Worm (Caenorhabditis elegans) whole organism, early embryonic: ENCODE data around the gene T23G7.2.
A peak's percentile ranks its signal among the peaks of the same experiment; 100 is the strongest.

ENCODE experiments used
- B0310.2 ChIP-seq: sonication (generic microtip); optimal IDR thresholded peaks from 2 replicates; lab custom pipeline; 2016; ENCODE audit warnings: mild to moderate bottlenecking, missing genetic modification characterization, missing compliant biosample characterization
- F13C5.2 ChIP-seq: sonication (generic microtip); optimal IDR thresholded peaks from 2 replicates; lab custom pipeline; 2017; ENCODE audit warnings: mild to moderate bottlenecking, missing genetic modification characterization, inconsistent platforms, missing compliant biosample characterization
- aly-1 ChIP-seq: sonication (generic microtip); optimal IDR thresholded peaks from 2 replicates; lab custom pipeline; 2016; ENCODE audit warnings: missing genetic modification characterization, missing compliant biosample characterization
- ama-1 ChIP-seq: fragments of 150-350 bp; optimal IDR thresholded peaks from 2 replicates; lab custom pipeline; 2014
- ceh-13 ChIP-seq: fragments of 200-800 bp; sonication (Bioruptor generic); optimal IDR thresholded peaks from 2 replicates; lab custom pipeline; 2018; ENCODE audit warnings: mild to moderate bottlenecking, missing genetic modification characterization, missing compliant biosample characterization
- ceh-36 ChIP-seq: sonication (generic microtip); optimal IDR thresholded peaks from 2 replicates; lab custom pipeline; 2016; ENCODE audit warnings: missing genetic modification characterization, inconsistent platforms, missing compliant biosample characterization
- ets-7 ChIP-seq: sonication (generic microtip); optimal IDR thresholded peaks from 2 replicates; lab custom pipeline; 2016; ENCODE audit warnings: missing genotype, missing genetic modification characterization, missing compliant biosample characterization
- flt-1 ChIP-seq: fragments of 200-800 bp; sonication (Bioruptor generic); IDR thresholded peaks from 2 replicates; pipeline ENCODE4 v1.3.6; 2022; ENCODE audit warnings: missing genetic modification characterization, missing compliant biosample characterization
- hmbx-1 ChIP-seq: sonication (generic microtip); optimal IDR thresholded peaks from 2 replicates; lab custom pipeline; 2016; ENCODE audit warnings: mild to moderate bottlenecking, missing genetic modification characterization, missing compliant biosample characterization
- hmg-4 ChIP-seq: fragments of 200-800 bp; sonication (Bioruptor generic); optimal IDR thresholded peaks from 2 replicates; lab custom pipeline; 2018; ENCODE audit warnings: mild to moderate bottlenecking, missing genetic modification characterization, missing compliant biosample characterization
- hnd-1 ChIP-seq: sonication (generic microtip); optimal IDR thresholded peaks from 2 replicates; lab custom pipeline; 2016; ENCODE audit warnings: missing genetic modification characterization, missing compliant biosample characterization
- pes-1 ChIP-seq: fragments of 200-800 bp; sonication (Bioruptor generic); IDR thresholded peaks from 2 replicates; pipeline ENCODE4 v1.3.6; 2022; ENCODE audit warnings: missing genetic modification reagents, missing genetic modification characterization, missing compliant biosample characterization
- scrt-1 ChIP-seq: fragments of 200-800 bp; sonication (Bioruptor generic); IDR thresholded peaks from 2 replicates; pipeline ENCODE4 v1.3.6; 2022; ENCODE audit warnings: missing genetic modification characterization, missing compliant biosample characterization
- sea-1 ChIP-seq: fragments of 200-800 bp; sonication (Bioruptor generic); conservative IDR thresholded peaks from 2 replicates; pipeline ENCODE4 v1.3.6; 2022; ENCODE audit warnings: missing genetic modification characterization, missing compliant biosample characterization
- tbx-11 ChIP-seq: fragments of 200-800 bp; sonication (Bioruptor generic); IDR thresholded peaks from 2 replicates; pipeline ENCODE4 v1.3.6; 2022; ENCODE audit warnings: missing genetic modification characterization, missing compliant biosample characterization
- tbx-37 ChIP-seq: fragments of 200-800 bp; sonication (Bioruptor generic); conservative IDR thresholded peaks from 2 replicates; pipeline ENCODE4 v1.3.6; 2022; ENCODE audit warnings: missing genetic modification reagents, missing genetic modification characterization, missing compliant biosample characterization
- tra-4 ChIP-seq: sonication (generic microtip); optimal IDR thresholded peaks from 2 replicates; lab custom pipeline; 2017; ENCODE audit warnings: missing genetic modification characterization, missing compliant biosample characterization

The T23G7.2 gene

ce11 chrII:9137803-9138202, 34.9 kb downstream of the T23G7.2 start, which contains the start of gene C16D2.3:
TSS of gene C16D2.3 (plus strand) at chrII:9138103.
- TF ChIP-seq B0310.2 (tag; lab: Kevin White, UChicago) (no peak), tbx-11 (GFP tag; lab: Robert Waterston, UW) (no peak), flt-1 (GFP tag; lab: Robert Waterston, UW) (no peak), hnd-1 (tag; lab: Kevin White, UChicago) (no peak), ceh-36 (tag; lab: Kevin White, UChicago) (no peak), hmg-4 (GFP tag; lab: Kevin White, UChicago) (no peak), ama-1 (lab: Kevin White, UChicago) (no peak)

ce11 chrII:9135878-9136277, 36.9 kb downstream of the T23G7.2 start, which contains the start of gene nlp-78:
TSS of gene nlp-78 (plus strand) at chrII:9136178.
- no peak for TF ChIP-seq aly-1
- no peak for TF ChIP-seq tbx-37
- no peak for TF ChIP-seq B0310.2 (tag; lab: Kevin White, UChicago)
- no peak for TF ChIP-seq tbx-11 (GFP tag; lab: Robert Waterston, UW)
- no peak for TF ChIP-seq pes-1 (GFP tag; lab: Robert Waterston, UW)
- no peak for TF ChIP-seq flt-1 (GFP tag; lab: Robert Waterston, UW)
- no peak for TF ChIP-seq F13C5.2 (tag; lab: Kevin White, UChicago)
- no peak for TF ChIP-seq ets-7 (tag; lab: Kevin White, UChicago)
- TF ChIP-seq scrt-1 (GFP tag; lab: Robert Waterston, UW), result no peak
- no peak for TF ChIP-seq hnd-1 (tag; lab: Kevin White, UChicago)
- TF ChIP-seq ama-1 (lab: Kevin White, UChicago), result no peak
- TF ChIP-seq hmg-4 (GFP tag; lab: Kevin White, UChicago), result no peak
- no peak for TF ChIP-seq sea-1
- TF ChIP-seq tra-4, result no peak
- TF ChIP-seq ceh-13 (GFP tag; lab: Kevin White, UChicago), result no peak
- no peak for TF ChIP-seq ceh-36 (tag; lab: Kevin White, UChicago)
- no peak for TF ChIP-seq hmbx-1

- no peak for TF ChIP-seq scrt-1 (GFP tag; lab: Robert Waterston, UW)
- no peak for TF ChIP-seq ceh-36 (tag; lab: Kevin White, UChicago)
- no peak for TF ChIP-seq aly-1
- TF ChIP-seq B0310.2 (tag; lab: Kevin White, UChicago), result no peak
- TF ChIP-seq tbx-11 (GFP tag; lab: Robert Waterston, UW), result no peak
- no peak for TF ChIP-seq tbx-37
- TF ChIP-seq F13C5.2 (tag; lab: Kevin White, UChicago), result no peak
- no peak for TF ChIP-seq pes-1 (GFP tag; lab: Robert Waterston, UW)
- no peak for TF ChIP-seq sea-1
- TF ChIP-seq hmg-4 (GFP tag; lab: Kevin White, UChicago), result no peak
- no peak for TF ChIP-seq ama-1 (lab: Kevin White, UChicago)
- TF ChIP-seq ets-7 (tag; lab: Kevin White, UChicago), result no peak
- no peak for TF ChIP-seq hnd-1 (tag; lab: Kevin White, UChicago)
- TF ChIP-seq hmbx-1, result no peak
- TF ChIP-seq ceh-13 (GFP tag; lab: Kevin White, UChicago), result no peak
- TF ChIP-seq tra-4, result no peak
- TF ChIP-seq flt-1 (GFP tag; lab: Robert Waterston, UW), result no peak
Measured at ce11 chrII:9132338-9132737, 40.4 kb downstream of the T23G7.2 start.

- TF ChIP-seq F13C5.2 (tag; lab: Kevin White, UChicago), result no peak
- no peak for TF ChIP-seq ceh-13 (GFP tag; lab: Kevin White, UChicago)
- TF ChIP-seq flt-1 (GFP tag; lab: Robert Waterston, UW), result no peak
Measured at ce11 chrII:9131363-9131762, 41.4 kb downstream of the T23G7.2 start, which contains the start of gene C16D2.1. TSS of gene C16D2.1 (plus strand) at chrII:9131663.

ce11 chrII:9130339-9130738, 42.4 kb downstream of the T23G7.2 start:
- TF ChIP-seq ceh-36 (tag; lab: Kevin White, UChicago), result peak; percentile 19
- TF ChIP-seq ceh-13 (GFP tag; lab: Kevin White, UChicago), result no peak

ce11 chrII:9128132-9128531, 44.6 kb downstream of the T23G7.2 start:
- no peak for TF ChIP-seq hnd-1 (tag; lab: Kevin White, UChicago)
- TF ChIP-seq B0310.2 (tag; lab: Kevin White, UChicago), result no peak
- no peak for TF ChIP-seq ceh-36 (tag; lab: Kevin White, UChicago)

- no peak for TF ChIP-seq hmg-4 (GFP tag; lab: Kevin White, UChicago)
Measured at ce11 chrII:9127379-9127778, 45.4 kb downstream of the T23G7.2 start.

ce11 chrII:9126965-9127364, 45.8 kb downstream of the T23G7.2 start:
- TF ChIP-seq F13C5.2 (tag; lab: Kevin White, UChicago), result no peak
- no peak for TF ChIP-seq sea-1
- no peak for TF ChIP-seq hmg-4 (GFP tag; lab: Kevin White, UChicago)
- no peak for TF ChIP-seq scrt-1 (GFP tag; lab: Robert Waterston, UW)
- TF ChIP-seq pes-1 (GFP tag; lab: Robert Waterston, UW), result no peak
- no peak for TF ChIP-seq hnd-1 (tag; lab: Kevin White, UChicago)
- no peak for TF ChIP-seq ceh-36 (tag; lab: Kevin White, UChicago)
- TF ChIP-seq tbx-37, result no peak
- TF ChIP-seq hmbx-1, result no peak
- TF ChIP-seq ets-7 (tag; lab: Kevin White, UChicago), result no peak
- TF ChIP-seq tra-4, result no peak
- no peak for TF ChIP-seq B0310.2 (tag; lab: Kevin White, UChicago)
- TF ChIP-seq flt-1 (GFP tag; lab: Robert Waterston, UW), result no peak
- no peak for TF ChIP-seq tbx-11 (GFP tag; lab: Robert Waterston, UW)
- no peak for TF ChIP-seq ama-1 (lab: Kevin White, UChicago)
- no peak for TF ChIP-seq aly-1
